Worm (Caenorhabditis elegans): Measurements from ENCODE around the gene F44A2.5.

F44A2.5 gene

ce11 chrV:9266399-9266798, 31.0 kb upstream of the F44A2.5 start, which contains the start of gene slc-17.7:
Gene slc-17.7 (minus strand): TSS chrV:9266499.
- TF ChIP-seq elt-4 (tag; optimal IDR thresholded peaks at IDR 0.05) = no peak
- no peak for TF ChIP-seq gmeb-2 (tag; optimal IDR thresholded peaks at IDR 0.05)
- TF ChIP-seq ceh-24 (tag; optimal IDR thresholded peaks at IDR 0.05) = no peak
- no peak for TF ChIP-seq elt-2 (tag; optimal IDR thresholded peaks at IDR 0.05)
- no peak for TF ChIP-seq unc-42 (tag; optimal IDR thresholded peaks at IDR 0.05)
- no peak for TF ChIP-seq hlh-8 (tag; optimal IDR thresholded peaks at IDR 0.05)
- no peak for TF ChIP-seq T23F11.4 (GFP tag; optimal IDR thresholded peaks at IDR 0.05)
- TF ChIP-seq tbx-7 (tag; optimal IDR thresholded peaks at IDR 0.05) = no peak
- TF ChIP-seq pag-3 (tag; optimal IDR thresholded peaks at IDR 0.05; ENCODE audit: borderline replicate concordance) = no peak
- no peak for TF ChIP-seq zip-5 (tag; optimal IDR thresholded peaks at IDR 0.05)
- no peak for TF ChIP-seq pqm-1 (tag; optimal IDR thresholded peaks at IDR 0.05)
- TF ChIP-seq syd-9 (tag; optimal IDR thresholded peaks at IDR 0.05) = no peak
- TF ChIP-seq ztf-16 (tag; optimal IDR thresholded peaks at IDR 0.05) = no peak
- TF ChIP-seq F13H6.1 (tag; optimal IDR thresholded peaks at IDR 0.05) = no peak
- TF ChIP-seq nhr-11 (tag; optimal IDR thresholded peaks at IDR 0.05) = no peak
- no peak for TF ChIP-seq dmd-4 (tag; optimal IDR thresholded peaks at IDR 0.05; ENCODE audit: borderline replicate concordance)
- TF ChIP-seq sox-2 (GFP tag; IDR thresholded peaks at IDR 0.05) = no peak

- TF ChIP-seq C08G9.2 (tag; optimal IDR thresholded peaks at IDR 0.05) (no peak), ceh-18 (tag; optimal IDR thresholded peaks at IDR 0.05) (no peak), ceh-9 (tag; optimal IDR thresholded peaks at IDR 0.05) (no peak), eyg-1 (tag; optimal IDR thresholded peaks at IDR 0.05) (no peak), pros-1 (tag; optimal IDR thresholded peaks at IDR 0.05) (no peak), fax-1 (tag; optimal IDR thresholded peaks at IDR 0.05) (no peak), nhr-232 (tag; optimal IDR thresholded peaks at IDR 0.05) (no peak), ahr-1 (tag; optimal IDR thresholded peaks at IDR 0.05) (no peak), ceh-45 (GFP tag; IDR thresholded peaks at IDR 0.05) (no peak), tbx-2 (tag; optimal IDR thresholded peaks at IDR 0.05) (no peak), ets-4 (tag; optimal IDR thresholded peaks at IDR 0.05) (no peak)
Measured at ce11 chrV:9268202-9268601, 29.2 kb upstream of the F44A2.5 start.

- TF ChIP-seq ztf-16 (tag; optimal IDR thresholded peaks at IDR 0.05) = no peak
- TF ChIP-seq fkh-10 (GFP tag; optimal IDR thresholded peaks at IDR 0.05) = no peak
- TF ChIP-seq nfya-1 (tag; optimal IDR thresholded peaks at IDR 0.05) = no peak
- no peak for TF ChIP-seq ama-1 (optimal IDR thresholded peaks at IDR 0.05)
- peak; percentile 35 for TF ChIP-seq unc-42 (tag; optimal IDR thresholded peaks at IDR 0.05)
- TF ChIP-seq nhr-11 (tag; optimal IDR thresholded peaks at IDR 0.05) = no peak
- TF ChIP-seq tbx-2 (tag; optimal IDR thresholded peaks at IDR 0.05) = peak; percentile 7
- no peak for TF ChIP-seq gmeb-2 (tag; optimal IDR thresholded peaks at IDR 0.05)
- TF ChIP-seq ceh-6 (GFP tag; optimal IDR thresholded peaks at IDR 0.05) = no peak
- peak; percentile 11 for TF ChIP-seq ceh-18 (tag; optimal IDR thresholded peaks at IDR 0.05)
- no peak for TF ChIP-seq F13H6.1 (tag; optimal IDR thresholded peaks at IDR 0.05)
- TF ChIP-seq mec-3 (tag; optimal IDR thresholded peaks at IDR 0.05; ENCODE audit: borderline replicate concordance) = no peak
- peak; percentile 47 for TF ChIP-seq ceh-31 (tag; optimal IDR thresholded peaks at IDR 0.05)
- no peak for TF ChIP-seq pqm-1 (tag; optimal IDR thresholded peaks at IDR 0.05)
- no peak for TF ChIP-seq hlh-13 (GFP tag; optimal IDR thresholded peaks at IDR 0.05)
- no peak for TF ChIP-seq elt-2 (tag; optimal IDR thresholded peaks at IDR 0.05)
Measured at ce11 chrV:9270442-9270841, 27.0 kb upstream of the F44A2.5 start.

ce11 chrV:9271835-9272234, 25.6 kb upstream of the F44A2.5 start:
- TF ChIP-seq fkh-10 (GFP tag; optimal IDR thresholded peaks at IDR 0.05) = no peak
- TF ChIP-seq unc-3 (GFP tag; conservative IDR thresholded peaks at IDR 0.05) = no peak
- no peak for TF ChIP-seq unc-3 (tag; optimal IDR thresholded peaks at IDR 0.05)
